Worm (Caenorhabditis elegans): ENCODE data around the gene ZK1240.3.

ce11 chrII:2312747-2313146 lies 7.4 kb upstream of the ZK1240.3 start, which contains the start of the genes trim-21 and B0281.1:
- TF ChIP-seq tbx-11 (GFP tag; IDR thresholded peaks at IDR 0.05) (no peak), ama-1 (optimal IDR thresholded peaks at IDR 0.05) (no peak), B0310.2 (tag; optimal IDR thresholded peaks at IDR 0.05) (no peak), aly-1 (tag; optimal IDR thresholded peaks at IDR 0.05) (no peak), sea-1 (GFP tag; conservative IDR thresholded peaks at IDR 0.05) (no peak), F13C5.2 (tag; optimal IDR thresholded peaks at IDR 0.05) (no peak), hmbx-1 (tag; optimal IDR thresholded peaks at IDR 0.05) (no peak), hnd-1 (tag; optimal IDR thresholded peaks at IDR 0.05) (no peak), ets-7 (tag; optimal IDR thresholded peaks at IDR 0.05) (no peak), ceh-36 (tag; optimal IDR thresholded peaks at IDR 0.05) (no peak), pes-1 (GFP tag; IDR thresholded peaks at IDR 0.05) (no peak), flt-1 (GFP tag; IDR thresholded peaks at IDR 0.05) (no peak), hmg-4 (GFP tag; optimal IDR thresholded peaks at IDR 0.05) (no peak), ceh-13 (GFP tag; optimal IDR thresholded peaks at IDR 0.05) (no peak)
